Fruit fly (Drosophila melanogaster): Measurements from ENCODE around the gene CG13474.

Gene CG13474

dm6 chr3L:14665802-14666351 is 31.0 kb downstream of the CG13474 start (continued):
- peak; percentile 88 for TF ChIP-seq btn (GFP tag; optimal IDR thresholded peaks at IDR 0.05)
- TF ChIP-seq CG9727 (GFP tag; optimal IDR thresholded peaks at IDR 0.05), result peak; percentile 93
- peak; percentile 66 for TF ChIP-seq zfh2 (GFP tag; optimal IDR thresholded peaks at IDR 0.05)
- peak; percentile 89 for TF ChIP-seq H15 (GFP tag; IDR thresholded peaks at IDR 0.05)
- TF ChIP-seq hth (optimal IDR thresholded peaks at IDR 0.05), result no peak
- TF ChIP-seq CG15479 (GFP tag; optimal IDR thresholded peaks at IDR 0.05), result no peak
- no peak for TF ChIP-seq Bgb (GFP tag; IDR thresholded peaks at IDR 0.05; ENCODE audit: partially characterized antibody)
- peak; percentile 82 for TF ChIP-seq CG33557 (GFP tag; optimal IDR thresholded peaks at IDR 0.05)
- TF ChIP-seq CG18262 (tag; optimal IDR thresholded peaks at IDR 0.05), result peak; percentile 92
- TF ChIP-seq Antp (GFP tag; optimal IDR thresholded peaks at IDR 0.05), result peak; percentile 84
- TF ChIP-seq Lpt (GFP tag; optimal IDR thresholded peaks at IDR 0.05), result no peak
- peak; percentile 77 for TF ChIP-seq B-H1 (GFP tag; IDR thresholded peaks at IDR 0.05)
- peak; percentile 74 to 90 for TF ChIP-seq Hr51 (GFP tag; optimal IDR thresholded peaks at IDR 0.05)
- TF ChIP-seq bbx (GFP tag; IDR thresholded peaks at IDR 0.05; ENCODE audit: partially characterized antibody), result 0 out of 2 replicates have a peak, but pooled peaks have one; percentile 11
- peak; percentile 88 for TF ChIP-seq CG16863 (GFP tag; optimal IDR thresholded peaks at IDR 0.05)
- peak; percentile 86 for TF ChIP-seq Ptx1 (GFP tag; IDR thresholded peaks at IDR 0.05)
- peak; percentile 76 for TF ChIP-seq HmgD (GFP tag; optimal IDR thresholded peaks at IDR 0.05)
- TF ChIP-seq Fer1 (GFP tag; optimal IDR thresholded peaks at IDR 0.05), result peak; percentile 92
- peak; percentile 85 for TF ChIP-seq Side (GFP tag; optimal IDR thresholded peaks at IDR 0.05)
- TF ChIP-seq CG12104 (GFP tag; optimal IDR thresholded peaks at IDR 0.05), result peak; percentile 73
- peak; percentile 86 for TF ChIP-seq CG12744 (GFP tag; optimal IDR thresholded peaks at IDR 0.05)
- peak; percentile 82 for TF ChIP-seq ewg (GFP tag; optimal IDR thresholded peaks at IDR 0.05)
- TF ChIP-seq CG13624 (GFP tag; optimal IDR thresholded peaks at IDR 0.05), result peak; percentile 93
- TF ChIP-seq luna (GFP tag; optimal IDR thresholded peaks at IDR 0.05), result peak; percentile 2
- TF ChIP-seq CG14014 (GFP tag; IDR thresholded peaks at IDR 0.05), result peak; percentile 89
- TF ChIP-seq D (optimal IDR thresholded peaks at IDR 0.05), result no peak
- peak; percentile 89 for TF ChIP-seq D (GFP tag; optimal IDR thresholded peaks at IDR 0.05)
- TF ChIP-seq CG2678 (tag; optimal IDR thresholded peaks at IDR 0.05), result peak; percentile 83
- peak; percentile 64 for TF ChIP-seq Hmx (GFP tag; optimal IDR thresholded peaks at IDR 0.05)
- no peak for TF ChIP-seq HLH4C (GFP tag; IDR thresholded peaks at IDR 0.05; ENCODE audit: partially characterized antibody)
- TF ChIP-seq CG11695 (GFP tag; IDR thresholded peaks at IDR 0.05), result peak; percentile 85
- peak; percentile 80 for TF ChIP-seq HHEX (GFP tag; optimal IDR thresholded peaks at IDR 0.05)
- TF ChIP-seq insv (GFP tag; optimal IDR thresholded peaks at IDR 0.05), result peak in 1 of 2 experiments; percentile 20
- peak; percentile 65 for TF ChIP-seq wdn (GFP tag; IDR thresholded peaks at IDR 0.05)
- peak; percentile 69 for TF ChIP-seq eyg (GFP tag; optimal IDR thresholded peaks at IDR 0.05)
- TF ChIP-seq bab2 (GFP tag; optimal IDR thresholded peaks at IDR 0.05), result peak; percentile 92
- peak in 1 of 2 experiments; percentile 87 for TF ChIP-seq Eip74EF (GFP tag; optimal IDR thresholded peaks at IDR 0.05)
- peak; percentile 79 for TF ChIP-seq CG7987 (GFP tag; optimal IDR thresholded peaks at IDR 0.05)
- peak; percentile 83 for TF ChIP-seq Max (GFP tag; optimal IDR thresholded peaks at IDR 0.05)
- no peak for TF ChIP-seq CkIIα-i1 (GFP tag; IDR thresholded peaks at IDR 0.05)
- TF ChIP-seq ATbp (GFP tag; optimal IDR thresholded peaks at IDR 0.05), result peak; percentile 89
- TF ChIP-seq pfk (GFP tag; optimal IDR thresholded peaks at IDR 0.05), result no peak
- TF ChIP-seq CG12071 (GFP tag; optimal IDR thresholded peaks at IDR 0.05), result peak; percentile 90
- peak; percentile 87 for TF ChIP-seq repo (GFP tag; optimal IDR thresholded peaks at IDR 0.05)
- TF ChIP-seq B-H2 (GFP tag; optimal IDR thresholded peaks at IDR 0.05), result peak; percentile 62
- TF ChIP-seq trem (tag; optimal IDR thresholded peaks at IDR 0.05), result peak; percentile 61
- TF ChIP-seq CG3163 (GFP tag; optimal IDR thresholded peaks at IDR 0.05), result peak; percentile 64
- peak; percentile 99 for TF ChIP-seq Med (GFP tag)
- peak; percentile 88 for TF ChIP-seq slbo (GFP tag; IDR thresholded peaks at IDR 0.05)
- peak; percentile 89 for TF ChIP-seq pum (GFP tag; optimal IDR thresholded peaks at IDR 0.05)

All from whole organism, embryonic.